Worm (Caenorhabditis elegans): ENCODE data around the gene pitr-3.

DNA sequence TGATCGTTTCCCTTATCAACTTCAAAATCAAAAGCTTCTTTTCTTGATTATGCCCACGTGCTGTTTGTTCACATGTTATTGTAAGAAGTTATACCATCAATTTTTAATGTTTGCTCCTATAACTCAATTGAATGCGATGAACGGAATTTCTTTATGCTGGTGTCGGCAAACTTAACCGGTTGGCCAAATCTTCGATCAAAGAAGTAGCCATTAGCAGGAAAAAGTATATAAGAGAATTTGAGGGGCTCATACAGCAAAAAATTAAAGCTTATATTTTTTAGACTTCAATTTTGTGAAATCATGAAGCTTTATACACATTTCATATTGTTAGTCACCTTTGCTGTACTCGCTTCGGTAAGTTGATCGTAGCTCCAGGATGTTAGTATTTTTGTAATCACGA is 32.6 kb upstream of the pitr-3 start, which contains the start of gene pqn-16:
- TF ChIP-seq ama-1 (optimal IDR thresholded peaks at IDR 0.05) (no peak), mep-1 (tag; optimal IDR thresholded peaks at IDR 0.05) (no peak), unc-62 (GFP tag; optimal IDR thresholded peaks at IDR 0.05) (no peak), sptf-1 (tag; optimal IDR thresholded peaks at IDR 0.05) (no peak), snpc-4 (tag; optimal IDR thresholded peaks at IDR 0.05) (no peak), hlh-17 (GFP tag; optimal IDR thresholded peaks at IDR 0.05; ENCODE audit: borderline replicate concordance) (no peak), unc-30 (tag; optimal IDR thresholded peaks at IDR 0.05) (no peak)
